Fruit fly (Drosophila melanogaster): Measurements from ENCODE around the gene CG31522.

DNA sequence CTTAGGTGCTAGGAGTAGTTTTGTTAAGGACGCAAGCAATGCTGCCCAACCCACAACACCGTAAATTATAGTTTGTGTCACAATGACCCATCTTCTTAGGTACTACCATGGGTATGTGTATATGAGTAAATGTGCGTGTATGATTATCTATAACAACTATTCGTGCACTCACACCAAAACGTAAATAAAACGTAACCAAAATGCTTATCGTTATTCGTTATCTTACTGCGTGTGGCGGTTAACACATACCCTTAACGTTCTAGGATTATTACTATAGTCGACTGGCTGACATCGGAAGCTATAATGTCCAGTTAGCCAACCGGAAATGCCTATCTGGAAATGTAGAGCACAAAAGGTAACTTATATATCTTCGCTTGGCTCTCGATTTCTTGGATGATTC, 17.6 kb downstream of the CG31522 start:
- TF ChIP-seq Sox14 (GFP tag; optimal IDR thresholded peaks at IDR 0.05) (no peak), CG7368 (GFP tag; optimal IDR thresholded peaks at IDR 0.05) (no peak), CG6854 (GFP tag; optimal IDR thresholded peaks at IDR 0.05) (no peak), CG16779 (tag; optimal IDR thresholded peaks at IDR 0.05) (no peak)
